Worm (Caenorhabditis elegans): ENCODE measurements around the gene latd-1.

latd-1 gene

DNA sequence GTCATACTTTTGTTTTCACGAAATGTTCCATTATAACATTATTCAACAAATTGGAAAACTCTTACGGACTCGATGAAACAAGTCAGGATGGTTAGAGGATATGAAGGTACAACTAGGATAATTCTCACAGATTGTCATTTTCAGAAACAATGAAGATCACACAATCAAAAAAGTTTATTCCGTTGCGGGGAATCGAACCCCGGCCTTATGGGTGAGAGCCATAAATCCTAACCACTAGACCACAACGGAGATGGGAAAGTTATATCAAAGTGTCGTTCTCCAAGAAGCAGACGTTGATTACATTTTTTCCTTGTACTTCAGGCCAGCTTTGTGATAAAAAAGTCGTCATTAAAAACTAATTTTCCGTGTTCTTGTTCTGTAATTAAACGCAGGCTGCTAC, 541 bp upstream of the latd-1 start (continued):
- TF ChIP-seq ZK185.1 (tag; optimal IDR thresholded peaks at IDR 0.05; ENCODE audit: poor library complexity, severe bottlenecking), result peak; percentile 74
- no peak for TF ChIP-seq xnd-1 (tag; optimal IDR thresholded peaks at IDR 0.05)
- TF ChIP-seq hlh-26 (GFP tag; conservative IDR thresholded peaks at IDR 0.05), result no peak
- TF ChIP-seq nhr-90 (tag; optimal IDR thresholded peaks at IDR 0.05), result peak; percentile 52
- peak; percentile 18 to 40 for TF ChIP-seq rec-8 (tag; optimal IDR thresholded peaks at IDR 0.05)
- no peak for TF ChIP-seq ama-1 (optimal IDR thresholded peaks at IDR 0.05)
- peak in 1 of 2 experiments; percentile 79 for TF ChIP-seq ama-1 (GFP tag; optimal IDR thresholded peaks at IDR 0.05)
- TF ChIP-seq him-1 (tag; optimal IDR thresholded peaks at IDR 0.05), result peak; percentile 60
- peak; percentile 61; the same call in 1 of the 2 replicates for TF ChIP-seq nfyb-1 (GFP tag; IDR thresholded peaks at IDR 0.05)
- TF ChIP-seq ztf-25 (GFP tag; IDR thresholded peaks at IDR 0.05), result 0 out of 2 replicates have a peak, but pooled peaks have one; percentile 58
- no peak for TF ChIP-seq hsf-1 (GFP tag; IDR thresholded peaks at IDR 0.05)
- peak; percentile 36; the same call in 1 of the 2 replicates for TF ChIP-seq D2030.7 (GFP tag; IDR thresholded peaks at IDR 0.05)
- peak; percentile 2 for TF ChIP-seq F49E8.2 (tag; optimal IDR thresholded peaks at IDR 0.05; ENCODE audit: insufficient read depth)
- TF ChIP-seq snpc-4 (GFP tag; optimal IDR thresholded peaks at IDR 0.05), result no peak
- TF ChIP-seq snpc-4 (tag; optimal IDR thresholded peaks at IDR 0.05), result peak in 1 of 4 experiments; percentile 61
- TF ChIP-seq ztf-26 (tag; optimal IDR thresholded peaks at IDR 0.05), result peak; percentile 29
- peak; percentile 80 for TF ChIP-seq pbrm-1 (GFP tag; IDR thresholded peaks at IDR 0.05)
- TF ChIP-seq sea-2 (GFP tag; IDR thresholded peaks at IDR 0.05), result no peak
- no peak for TF ChIP-seq lsl-1 (GFP tag; optimal IDR thresholded peaks at IDR 0.05)
- peak; percentile 91 for TF ChIP-seq rpc-1 (optimal IDR thresholded peaks at IDR 0.05)
- peak; percentile 94 for TF ChIP-seq rpc-1 (tag; optimal IDR thresholded peaks at IDR 0.05)
- no peak for TF ChIP-seq attf-3 (GFP tag; conservative IDR thresholded peaks at IDR 0.05)
- 0 out of 2 replicates have a peak, but pooled peaks have one; percentile 24 for TF ChIP-seq ekl-4 (GFP tag; IDR thresholded peaks at IDR 0.05)
- peak; percentile 61 for TF ChIP-seq snpc-3.4 (tag; optimal IDR thresholded peaks at IDR 0.05)
- TF ChIP-seq B0261.1 (tag; optimal IDR thresholded peaks at IDR 0.05), result peak; percentile 84
- no peak for TF ChIP-seq chd-7 (tag; optimal IDR thresholded peaks at IDR 0.05)
- TF ChIP-seq tbp1 (GFP tag; optimal IDR thresholded peaks at IDR 0.05), result peak; percentile 93
- TF ChIP-seq snpc-1.3 (tag; optimal IDR thresholded peaks at IDR 0.05; ENCODE audit: insufficient read depth), result peak; percentile 60

ce11 chrX:7892296-7892695, 5.3 kb downstream of the latd-1 start, which contains the start of gene C39D10.5:
Gene C39D10.5, minus strand, starts transcription at chrX:7892396.
- TF ChIP-seq F22D6.2 (tag; optimal IDR thresholded peaks at IDR 0.05) (no peak), attf-3 (GFP tag; conservative IDR thresholded peaks at IDR 0.05) (no peak), repo-1 (tag; optimal IDR thresholded peaks at IDR 0.05) (no peak), snpc-3.4 (tag; optimal IDR thresholded peaks at IDR 0.05) (no peak), ccch-3 (GFP tag; optimal IDR thresholded peaks at IDR 0.05) (no peak), K12H6.12 (tag; optimal IDR thresholded peaks at IDR 0.05) (no peak), Y67H2A.10 (GFP tag; conservative IDR thresholded peaks at IDR 0.05) (no peak), snpc-1.3 (tag; optimal IDR thresholded peaks at IDR 0.05; ENCODE audit: insufficient read depth) (no peak), Y56A3A.18 (GFP tag; IDR thresholded peaks at IDR 0.05) (no peak)

ce11 chrX:7888915-7889314, 8.7 kb downstream of the latd-1 start, which contains the start of gene C39D10.2:
Gene C39D10.2, plus strand, starts transcription at chrX:7889215.
- TF ChIP-seq cebp-1 (GFP tag; IDR thresholded peaks at IDR 0.05), result no peak
- TF ChIP-seq cebp-1 (tag; optimal IDR thresholded peaks at IDR 0.05), result no peak
- no peak for TF ChIP-seq ama-1 (optimal IDR thresholded peaks at IDR 0.05)
- TF ChIP-seq ama-1 (GFP tag; optimal IDR thresholded peaks at IDR 0.05), result no peak
- TF ChIP-seq B0336.3 (GFP tag; IDR thresholded peaks at IDR 0.05), result no peak
- no peak for TF ChIP-seq rec-8 (tag; optimal IDR thresholded peaks at IDR 0.05)

All from whole organism, young adult.